Fruit fly (Drosophila melanogaster): ENCODE measurements around the gene Eip74EF.

Gene Eip74EF

DNA sequence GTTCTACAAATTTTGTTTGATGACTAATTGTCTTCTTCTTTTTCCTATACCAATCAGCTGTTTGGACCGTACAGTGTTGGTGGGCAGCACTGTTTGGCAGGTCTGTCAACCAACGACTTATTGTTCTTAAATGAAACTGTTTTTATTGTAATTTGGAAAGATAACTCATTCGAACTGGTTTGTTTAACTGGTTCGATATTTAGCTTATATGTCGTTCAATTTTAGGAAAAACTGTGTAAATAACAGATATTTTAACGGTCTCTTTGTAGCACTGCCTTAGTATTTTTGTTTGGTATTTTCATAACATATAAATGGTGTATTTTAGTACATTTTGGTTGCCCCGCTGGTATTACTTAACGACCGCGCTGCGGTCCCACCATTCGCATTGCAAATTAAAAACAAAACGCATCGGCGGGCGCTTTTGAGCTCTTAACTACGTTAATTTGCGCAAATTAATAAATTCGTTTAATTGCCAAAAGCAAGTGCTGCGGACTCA, 2.4 kb upstream of the Eip74EF start, which contains the start of the genes Vps60 and anchor (continued):
- peak; percentile 67 for TF ChIP-seq hkb (optimal IDR thresholded peaks at IDR 0.05)
- TF ChIP-seq hkb (GFP tag; IDR thresholded peaks at IDR 0.05), result no peak; the same call in 1 of the 2 replicates
- TF ChIP-seq Ets97D (GFP tag; optimal IDR thresholded peaks at IDR 0.05), result peak; percentile 86
- peak; percentile 66 for TF ChIP-seq shn (GFP tag; optimal IDR thresholded peaks at IDR 0.05)
- no peak for TF ChIP-seq CG2889 (GFP tag; IDR thresholded peaks at IDR 0.05)
- TF ChIP-seq gem (tag; optimal IDR thresholded peaks at IDR 0.05), result peak; percentile 63
- no peak for TF ChIP-seq Doc2 (GFP tag; IDR thresholded peaks at IDR 0.05)
- TF ChIP-seq prd (optimal IDR thresholded peaks at IDR 0.05), result no peak
- TF ChIP-seq prd (GFP tag; IDR thresholded peaks at IDR 0.05), result no peak; the same call in 2 of the 3 replicates
- TF ChIP-seq CG31441 (GFP tag; IDR thresholded peaks at IDR 0.05), result peak; percentile 56
- TF ChIP-seq Six4 (GFP tag; optimal IDR thresholded peaks at IDR 0.05), result peak; percentile 47
- TF ChIP-seq E2f2 (GFP tag; IDR thresholded peaks at IDR 0.05), result peak; percentile 65
- no peak for TF ChIP-seq lov (optimal IDR thresholded peaks at IDR 0.05)
- no peak for TF ChIP-seq lov (GFP tag; IDR thresholded peaks at IDR 0.05)

DNA sequence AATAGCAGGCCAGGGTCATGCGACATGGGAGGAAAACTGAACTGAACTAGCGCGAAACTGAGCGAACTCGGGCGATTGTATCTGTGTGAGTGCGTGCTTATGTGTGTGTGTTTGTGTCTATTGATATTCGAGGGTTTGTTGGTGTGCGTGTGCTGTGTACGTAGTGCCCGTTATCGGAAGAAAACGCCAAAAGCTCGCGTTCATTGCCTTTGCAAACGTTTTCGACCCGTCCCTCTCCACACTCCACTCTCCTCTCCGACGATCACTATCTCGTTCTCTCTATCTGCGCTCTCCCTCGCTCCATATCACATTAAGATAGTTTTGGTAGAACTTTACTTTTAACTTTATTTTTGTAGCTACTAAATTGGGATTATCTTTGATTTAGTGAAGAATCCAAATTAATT, 2.2 kb downstream of the Eip74EF start:
- TF ChIP-seq exex (tag; optimal IDR thresholded peaks at IDR 0.05) (peak; percentile 73), CG8281 (tag; optimal IDR thresholded peaks at IDR 0.05) (no peak), CG14014 (GFP tag; IDR thresholded peaks at IDR 0.05) (peak; percentile 25; the same call in 1 of the 2 replicates), so (GFP tag; IDR thresholded peaks at IDR 0.05) (peak; percentile 69; the same call in 2 of the 3 replicates), CG42726 (GFP tag; IDR thresholded peaks at IDR 0.05; ENCODE audit: partially characterized antibody) (0 out of 2 replicates have a peak, but pooled peaks have one; percentile 15), disco-r (GFP tag; optimal IDR thresholded peaks at IDR 0.05) (no peak), MBD-R2 (GFP tag; IDR thresholded peaks at IDR 0.05) (peak; percentile 22; the same call in 1 of the 2 replicates), Fer1 (GFP tag; optimal IDR thresholded peaks at IDR 0.05) (no peak), bsh (GFP tag; optimal IDR thresholded peaks at IDR 0.05) (no peak), esg (GFP tag; conservative IDR thresholded peaks at IDR 0.05) (no peak), Max (GFP tag; optimal IDR thresholded peaks at IDR 0.05) (no peak), tup (GFP tag; optimal IDR thresholded peaks at IDR 0.05) (no peak), CG6175 (GFP tag; IDR thresholded peaks at IDR 0.05) (peak; percentile 61; the same call in 1 of the 3 replicates), tll (GFP tag; optimal IDR thresholded peaks at IDR 0.05) (no peak), CG15514 (GFP tag; optimal IDR thresholded peaks at IDR 0.05) (peak; percentile 47), CG13624 (GFP tag; optimal IDR thresholded peaks at IDR 0.05) (peak; percentile 8), Bdp1 (GFP tag; optimal IDR thresholded peaks at IDR 0.05) (no peak), zen2 (GFP tag; IDR thresholded peaks at IDR 0.05; ENCODE audit: partially characterized antibody) (0 out of 3 replicates have a peak, but pooled peaks have one; percentile 18), crol (GFP tag; IDR thresholded peaks at IDR 0.05) (peak; percentile 89), lola (GFP tag; optimal IDR thresholded peaks at IDR 0.05) (peak in 1 of 3 experiments; percentile 26), CHES-1-like (GFP tag; optimal IDR thresholded peaks at IDR 0.05) (no peak), Mrtf (GFP tag; IDR thresholded peaks at IDR 0.05) (no peak), cwo (GFP tag; optimal IDR thresholded peaks at IDR 0.05) (peak; percentile 68), CG11456 (GFP tag; IDR thresholded peaks at IDR 0.05) (no peak), CG13296 (GFP tag; optimal IDR thresholded peaks at IDR 0.05) (peak; percentile 58), CG12219 (GFP tag; optimal IDR thresholded peaks at IDR 0.05) (no peak), sens (GFP tag) (no peak), mirr (GFP tag; optimal IDR thresholded peaks at IDR 0.05) (peak; percentile 75), CG13894 (tag; optimal IDR thresholded peaks at IDR 0.05) (no peak), Ravus (GFP tag; IDR thresholded peaks at IDR 0.05) (no peak), fu2 (GFP tag; optimal IDR thresholded peaks at IDR 0.05) (peak; percentile 3), sug (tag; optimal IDR thresholded peaks at IDR 0.05) (peak; percentile 79), her (GFP tag; optimal IDR thresholded peaks at IDR 0.05) (peak; percentile 19), HLH54F (GFP tag; optimal IDR thresholded peaks at IDR 0.05) (no peak), CG32767 (GFP tag; IDR thresholded peaks at IDR 0.05) (peak; percentile 35; the same call in 1 of the 2 replicates), Bteb2 (GFP tag; optimal IDR thresholded peaks at IDR 0.05) (no peak)
